Worm (Caenorhabditis elegans) whole organism, L4 larva: ENCODE data around the gene Y73F8A.35.

Source experiments
- egl-27 ChIP-seq: sonication (generic microtip); optimal IDR thresholded peaks from 3 replicates; lab custom pipeline; 2017; ENCODE audit warnings: missing biosample characterization, missing genetic modification reagents, missing genetic modification characterization
- jun-1 ChIP-seq: fragments of 150-350 bp; optimal IDR thresholded peaks from 2 replicates; lab custom pipeline; 2014; ENCODE audit warnings: missing biosample characterization, missing genetic modification reagents, missing genetic modification characterization
- zip-2 ChIP-seq: fragments of 150-350 bp; optimal IDR thresholded peaks from 2 replicates; lab custom pipeline; 2014; ENCODE audit warnings: missing biosample characterization, missing genetic modification characterization

DNA sequence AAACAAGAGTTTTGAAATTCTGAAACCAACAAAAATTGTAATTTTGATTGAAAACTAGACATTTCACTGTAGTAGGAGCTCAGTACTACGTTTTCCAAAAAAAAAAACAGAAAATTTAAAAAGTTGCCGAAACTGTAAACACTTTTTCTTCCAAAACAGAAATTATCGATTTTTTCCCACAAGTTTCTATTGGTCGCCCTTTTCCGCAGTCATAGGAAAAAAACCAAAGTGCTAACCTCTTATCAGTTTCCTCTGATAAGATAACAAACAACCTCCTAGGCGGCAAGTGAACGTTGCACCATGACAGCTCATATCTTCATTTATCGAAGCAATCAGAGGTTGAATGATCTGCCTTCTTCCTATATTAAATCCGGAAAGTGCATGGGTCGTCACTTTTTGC, 19.3 kb upstream of the Y73F8A.35 start:
- no peak for TF ChIP-seq jun-1
- no peak for TF ChIP-seq egl-27 (tag; lab: Kevin White, UChicago)
- TF ChIP-seq zip-2 (tag; lab: Kevin White, UChicago) = no peak
